Worm (Caenorhabditis elegans): Measurements from ENCODE around the gene M163.9.

DNA sequence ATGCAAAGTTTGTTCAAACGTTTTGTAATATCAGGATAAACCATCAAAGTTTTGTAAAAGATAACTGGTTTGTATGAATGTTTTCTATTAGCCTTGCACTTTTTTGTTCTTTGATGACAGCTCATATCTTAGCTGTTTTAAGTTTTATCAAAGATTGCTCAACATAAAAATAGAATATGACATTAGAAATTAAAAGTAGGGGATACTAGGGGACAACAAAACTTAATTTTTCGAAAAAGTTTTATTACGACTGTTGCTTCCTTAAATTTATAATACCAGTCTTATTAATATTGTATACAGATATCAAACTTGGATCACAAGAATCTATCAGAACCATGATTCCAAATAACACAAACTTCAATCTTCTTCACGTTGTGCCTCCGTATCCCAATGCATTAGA is 26.4 kb downstream of the M163.9 start, which contains the start of gene ztf-14:
- TF ChIP-seq blmp-1 (tag; optimal IDR thresholded peaks at IDR 0.05; ENCODE audit: insufficient read depth) (no peak), nhr-12 (tag; optimal IDR thresholded peaks at IDR 0.05) (no peak), aly-2 (tag; optimal IDR thresholded peaks at IDR 0.05) (no peak), F13H6.1 (tag; optimal IDR thresholded peaks at IDR 0.05) (no peak)
